Worm (Caenorhabditis elegans): Measurements from ENCODE around the gene Y75D11A.2.
A peak's percentile ranks its signal among the peaks of the same experiment; 100 is the strongest.
"Not testable (repeated sequence)": the region's sequence is repeated elsewhere in the genome, so short reads cannot be mapped to it uniquely, and the experiment has no call there.

Gene Y75D11A.2

DNA sequence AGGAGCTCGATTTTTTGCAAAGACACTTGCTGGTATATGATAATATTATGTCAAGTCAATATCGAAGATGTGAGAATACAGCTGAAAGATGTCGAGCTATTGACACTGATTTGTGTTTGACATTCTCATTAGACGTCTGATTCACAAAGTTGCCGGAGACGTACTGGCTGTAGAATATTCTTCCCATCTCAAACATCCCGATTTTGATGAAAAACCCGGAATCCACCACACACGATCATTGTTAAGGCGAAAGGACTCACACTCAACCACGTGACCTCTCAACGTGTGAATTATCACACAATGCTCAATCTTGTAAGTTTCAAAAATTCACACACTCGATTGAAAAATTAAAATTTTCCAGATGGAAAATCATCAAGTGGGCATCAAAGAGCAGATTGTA, 6.7 kb upstream of the Y75D11A.2 start, which contains the start of gene F07G6.12:
Gene F07G6.12 (plus strand): TSS at position 301 of the 400 bp plus-strand sequence.
- TF ChIP-seq skn-1 (tag; optimal IDR thresholded peaks at IDR 0.05): no peak
- no peak for TF ChIP-seq F16B12.6 (tag; optimal IDR thresholded peaks at IDR 0.05)
- no peak for TF ChIP-seq snu-23 (GFP tag; optimal IDR thresholded peaks at IDR 0.05)
- no peak for TF ChIP-seq lin-13 (GFP tag; optimal IDR thresholded peaks at IDR 0.05)
- TF ChIP-seq nhr-11 (tag; optimal IDR thresholded peaks at IDR 0.05): no peak

DNA sequence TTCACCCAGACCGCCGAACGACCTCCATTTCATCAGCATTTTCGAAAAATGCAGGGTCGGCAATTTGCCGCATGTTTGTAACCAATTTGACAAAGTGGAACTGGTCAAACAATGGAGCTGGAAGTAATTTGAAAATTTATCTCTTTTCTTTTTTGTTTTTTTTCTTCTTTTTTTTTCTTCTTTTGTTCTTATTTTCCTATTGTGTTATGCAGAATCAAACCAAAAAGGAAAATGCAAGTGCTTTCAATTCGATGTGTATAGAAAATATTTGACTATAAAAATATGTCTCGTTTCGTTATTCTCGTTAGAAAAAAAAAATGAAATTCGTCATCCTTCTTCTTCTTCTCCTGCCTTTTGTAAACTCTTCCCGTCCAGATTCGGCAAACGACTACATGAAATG, 5.0 kb upstream of the Y75D11A.2 start, which contains the start of gene F07G6.10:
Gene F07G6.10 (plus strand): TSS at position 301 of the 400 bp plus-strand sequence.
- TF ChIP-seq hlh-4 (tag; optimal IDR thresholded peaks at IDR 0.05) (no peak), ceh-88 (GFP tag; IDR thresholded peaks at IDR 0.05) (no peak)

DNA sequence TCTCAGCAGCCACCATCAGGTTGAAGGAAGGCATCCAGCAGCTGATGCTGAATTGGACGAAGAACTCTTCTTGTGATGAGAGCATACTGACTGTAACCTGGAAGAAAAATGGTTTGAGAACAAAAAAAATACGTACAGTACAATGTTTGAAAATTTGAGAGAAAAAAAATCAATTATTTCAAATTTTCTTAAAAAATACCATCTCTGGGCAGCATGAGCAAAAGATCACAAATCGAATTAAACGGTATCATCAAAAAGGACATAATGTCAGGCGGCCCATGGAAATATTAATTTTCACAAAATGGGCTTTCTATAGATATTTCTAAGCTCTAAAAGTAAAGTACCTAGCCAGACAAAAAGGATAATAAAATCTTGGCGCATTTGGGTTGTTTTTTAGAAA, 3.5 kb downstream of the Y75D11A.2 start, which contains the start of gene Y75D11A.3:
Gene Y75D11A.3 (minus strand): TSS at position 101 of the 400 bp plus-strand sequence.
- TF ChIP-seq unc-62 (GFP tag; optimal IDR thresholded peaks at IDR 0.05); hpl-2 (GFP tag; optimal IDR thresholded peaks at IDR 0.05); mep-1 (tag; optimal IDR thresholded peaks at IDR 0.05): not testable (repeated sequence)

DNA sequence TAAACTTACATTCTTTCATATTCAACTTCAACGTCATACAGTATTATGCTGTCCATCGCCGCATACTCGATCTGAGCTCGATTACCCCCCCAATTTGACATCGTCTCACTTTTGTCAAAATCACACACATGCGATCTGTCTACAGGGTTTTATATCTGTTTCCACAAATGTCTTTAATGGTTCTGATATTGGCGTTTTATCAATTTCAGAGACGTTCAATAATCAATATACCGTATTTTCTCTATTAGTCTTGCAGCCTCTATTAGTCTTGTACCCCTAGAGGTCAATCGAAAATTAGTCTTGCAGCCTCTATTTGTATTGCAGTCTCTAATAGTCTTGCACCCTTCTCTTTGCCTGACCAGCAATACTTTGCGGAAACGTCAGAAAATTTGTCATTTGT, 5.8 kb downstream of the Y75D11A.2 start, which contains the start of gene Y75D11A.6:
Gene Y75D11A.6 (minus strand): TSS at position 101 of the 400 bp plus-strand sequence.
- not testable (repeated sequence) for TF ChIP-seq fkh-8 (tag; optimal IDR thresholded peaks at IDR 0.05); sup-37 (GFP tag; optimal IDR thresholded peaks at IDR 0.05); dsc-1 (tag; optimal IDR thresholded peaks at IDR 0.05)

DNA sequence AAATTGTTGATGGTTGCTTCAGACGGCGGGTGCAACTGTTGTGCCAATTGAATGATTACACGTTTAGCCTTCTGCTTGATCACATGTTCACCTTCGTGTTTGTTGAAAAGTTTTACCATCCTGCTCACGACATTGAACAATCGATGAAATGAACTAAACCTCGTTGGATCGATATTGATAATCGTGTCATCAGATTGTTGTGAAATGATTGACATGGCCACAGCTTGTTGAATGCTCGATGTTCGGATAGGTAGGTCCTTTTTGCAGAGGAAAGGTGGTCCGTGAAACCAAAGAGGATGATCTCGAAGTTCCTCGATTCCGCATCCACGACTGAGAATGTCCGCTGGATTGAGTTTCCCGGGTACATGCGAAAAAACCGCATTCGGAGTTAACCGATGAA, 27.0 kb downstream of the Y75D11A.2 start:
- TF ChIP-seq efl-1 (optimal IDR thresholded peaks at IDR 0.05) (no peak), efl-1 (GFP tag; optimal IDR thresholded peaks at IDR 0.05 in 1 of 2) (peak in 1 of 2 experiments; percentile 14), aha-1 (tag; optimal IDR thresholded peaks at IDR 0.05) (no peak), F16B12.6 (tag; optimal IDR thresholded peaks at IDR 0.05) (no peak)

DNA sequence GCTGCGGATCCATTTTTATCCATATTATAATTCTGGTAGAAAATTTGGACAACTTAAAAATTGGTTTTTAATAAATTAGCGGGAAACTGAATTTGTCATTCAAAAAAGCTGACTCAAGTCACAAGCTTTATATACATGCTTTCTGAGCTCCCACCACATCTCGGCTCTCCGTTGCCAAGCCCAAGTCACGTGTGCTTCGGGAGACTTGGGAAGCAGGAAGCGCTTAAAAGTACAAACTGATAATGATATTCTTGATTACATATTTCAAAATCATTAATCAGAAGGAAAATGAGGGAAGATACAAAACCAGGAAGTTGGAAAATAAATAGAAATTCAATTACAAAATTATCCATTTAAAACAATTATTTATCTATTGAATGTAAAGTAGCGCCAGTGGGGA, 35.4 kb downstream of the Y75D11A.2 start, which contains the start of gene elc-2:
Gene elc-2 (minus strand): TSS at position 101 of the 400 bp plus-strand sequence.
- no peak for TF ChIP-seq fkh-4 (tag; optimal IDR thresholded peaks at IDR 0.05; ENCODE audit: borderline replicate concordance)
- TF ChIP-seq ceh-8 (GFP tag; optimal IDR thresholded peaks at IDR 0.05): peak; percentile 56
- TF ChIP-seq hlh-4 (tag; optimal IDR thresholded peaks at IDR 0.05): no peak
- no peak for TF ChIP-seq elt-3 (tag; optimal IDR thresholded peaks at IDR 0.05)
- TF ChIP-seq elt-2 (tag; optimal IDR thresholded peaks at IDR 0.05): no peak
- no peak for TF ChIP-seq hlh-17 (GFP tag; optimal IDR thresholded peaks at IDR 0.05; ENCODE audit: borderline replicate concordance)
- TF ChIP-seq ces-1 (GFP tag; optimal IDR thresholded peaks at IDR 0.05): no peak

DNA sequence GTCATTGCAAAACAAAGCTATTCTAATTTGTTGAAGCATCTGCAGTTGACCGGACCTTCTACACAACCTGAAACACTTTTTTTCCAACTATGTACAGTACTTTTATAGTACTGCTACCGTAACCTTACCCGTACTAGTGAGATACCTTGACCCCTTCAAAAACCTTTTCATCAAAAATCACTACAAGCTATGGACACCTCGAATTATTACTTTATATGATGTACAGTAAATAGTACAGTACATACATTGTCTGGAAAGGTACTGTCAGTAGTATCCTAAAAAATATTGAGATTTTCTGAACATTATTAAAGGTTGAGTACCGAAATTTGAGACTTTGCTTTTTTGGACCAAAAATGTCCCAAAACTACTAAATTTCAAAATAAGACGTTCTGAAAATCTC, 43.1 kb downstream of the Y75D11A.2 start:
- TF ChIP-seq nhr-19 (GFP tag; conservative IDR thresholded peaks at IDR 0.05) (no peak), snu-23 (GFP tag; optimal IDR thresholded peaks at IDR 0.05) (no peak), tlp-1 (tag; optimal IDR thresholded peaks at IDR 0.05) (no peak), C16A3.4 (tag; optimal IDR thresholded peaks at IDR 0.05) (no peak), ceh-90 (tag; optimal IDR thresholded peaks at IDR 0.05) (no peak), vab-15 (tag; optimal IDR thresholded peaks at IDR 0.05) (no peak), dsc-1 (tag; optimal IDR thresholded peaks at IDR 0.05) (no peak), nhr-77 (tag; optimal IDR thresholded peaks at IDR 0.05) (no peak), zip-4 (GFP tag; optimal IDR thresholded peaks at IDR 0.05) (no peak), nhr-90 (tag; optimal IDR thresholded peaks at IDR 0.05; ENCODE audit: poor library complexity) (no peak)

All from whole organism, L1 larva.